Worm (Caenorhabditis elegans) whole organism, L2 larva: ENCODE data around the gene C28F5.1.

Experiments used
- C34F6.9 ChIP-seq: fragments of 150-350 bp; optimal IDR thresholded peaks from 2 replicates; lab custom pipeline; 2014; ENCODE audit warnings: missing biosample characterization, missing genetic modification characterization
- R02D3.7 ChIP-seq: fragments of 150-350 bp; optimal IDR thresholded peaks from 2 replicates; lab custom pipeline; 2014; ENCODE audit warnings: missing biosample characterization, missing genetic modification characterization
- Y55F3AM.14 ChIP-seq: fragments of 200-800 bp; sonication (Bioruptor generic); optimal IDR thresholded peaks from 2 replicates; lab custom pipeline; 2018; ENCODE audit warnings: mild to moderate bottlenecking, missing genetic modification characterization, missing compliant biosample characterization
- ZK546.5 ChIP-seq: sonication (generic microtip); optimal IDR thresholded peaks from 2 replicates; lab custom pipeline; 2017; ENCODE audit warnings: missing biosample characterization, missing genetic modification characterization
- alr-1 ChIP-seq: fragments of 150-350 bp; optimal IDR thresholded peaks from 2 replicates; lab custom pipeline; 2014; ENCODE audit warnings: missing biosample characterization, missing genetic modification characterization
- aly-2 ChIP-seq: fragments of 150-350 bp; optimal IDR thresholded peaks from 2 replicates; lab custom pipeline; 2014; ENCODE audit warnings: missing biosample characterization, missing genetic modification characterization
- ama-1 ChIP-seq: fragments of 150-350 bp; optimal IDR thresholded peaks from 2 replicates; lab custom pipeline; 2018; ENCODE audit warnings: inconsistent platforms
- blmp-1 ChIP-seq: sonication (generic microtip); optimal IDR thresholded peaks from 2 replicates; lab custom pipeline; 2017; ENCODE audit warnings: missing genetic modification characterization, mild to moderate bottlenecking, missing compliant biosample characterization, antibody characterized with exemption, moderate library complexity; ENCODE audit not compliant: insufficient read depth
- ceh-16 ChIP-seq: fragments of 150-350 bp; optimal IDR thresholded peaks from 2 replicates; lab custom pipeline; 2014; ENCODE audit warnings: missing biosample characterization, missing genetic modification characterization
- ceh-82 ChIP-seq: fragments of 150-350 bp; optimal IDR thresholded peaks from 2 replicates; lab custom pipeline; 2014; ENCODE audit warnings: missing biosample characterization, missing genetic modification characterization
- crh-2 ChIP-seq: sonication (generic microtip); optimal IDR thresholded peaks from 2 replicates; lab custom pipeline; 2017; ENCODE audit warnings: missing biosample characterization, missing genetic modification characterization
- dmd-4 ChIP-seq: sonication (generic microtip); optimal IDR thresholded peaks from 2 replicates; lab custom pipeline; 2017; ENCODE audit warnings: missing biosample characterization, missing genetic modification characterization
- egl-27 ChIP-seq: sonication (generic microtip); optimal IDR thresholded peaks from 3 replicates; lab custom pipeline; 2017; ENCODE audit warnings: missing biosample characterization, missing genetic modification reagents, missing genetic modification characterization
- elt-1 ChIP-seq: fragments of 150-350 bp; optimal IDR thresholded peaks from 2 replicates; lab custom pipeline; 2014; ENCODE audit warnings: missing biosample characterization, missing genetic modification characterization
- elt-3 ChIP-seq: sonication (generic microtip); optimal IDR thresholded peaks from 2 replicates; lab custom pipeline; 2017; ENCODE audit warnings: missing biosample characterization, missing genetic modification characterization
- fos-1 ChIP-seq: fragments of 150-350 bp; optimal IDR thresholded peaks from 2 replicates; lab custom pipeline; 2014; ENCODE audit warnings: missing biosample characterization, missing genetic modification characterization
- gmeb-1 ChIP-seq: fragments of 150-350 bp; optimal IDR thresholded peaks from 2 replicates; lab custom pipeline; 2014; ENCODE audit warnings: missing biosample characterization, missing genetic modification characterization
- lin-11 ChIP-seq: fragments of 150-350 bp; sonication (generic microtip); optimal IDR thresholded peaks from 2 replicates; lab custom pipeline; 2014; ENCODE audit warnings: missing biosample characterization, missing genetic modification characterization, inconsistent platforms, mixed read lengths
- lin-39 ChIP-seq: fragments of 150-350 bp; optimal IDR thresholded peaks from 2 replicates; lab custom pipeline; 2014; ENCODE audit warnings: missing biosample characterization, missing genetic modification reagents, missing genetic modification characterization
- lsy-2 ChIP-seq, 2 experiments: fragments of 150-350 bp in 1 of 2; sonication (generic microtip) in 1 of 2; optimal IDR thresholded peaks; 2 replicates each; lab custom pipeline; 2014 to 2017; ENCODE audit warnings: missing biosample characterization in 2 of 2, missing genetic modification characterization in 2 of 2
- mab-5 ChIP-seq: fragments of 150-350 bp; optimal IDR thresholded peaks from 2 replicates; lab custom pipeline; 2014; ENCODE audit warnings: missing biosample characterization, missing genetic modification characterization
- mbf-1 ChIP-seq: sonication (generic microtip); optimal IDR thresholded peaks from 2 replicates; lab custom pipeline; 2017; ENCODE audit warnings: missing biosample characterization, missing genetic modification characterization
- mdl-1 ChIP-seq, 2 experiments: fragments of 150-350 bp in 1 of 2; sonication (generic microtip) in 1 of 2; optimal IDR thresholded peaks; 2 replicates each; lab custom pipeline; 2017; ENCODE audit warnings: missing biosample characterization in 2 of 2, missing genetic modification characterization in 2 of 2
- nhr-10 ChIP-seq: sonication (generic microtip); optimal IDR thresholded peaks from 2 replicates; lab custom pipeline; 2017; ENCODE audit warnings: missing biosample characterization, missing genetic modification characterization
- nhr-11 ChIP-seq: fragments of 150-350 bp; optimal IDR thresholded peaks from 2 replicates; lab custom pipeline; 2014; ENCODE audit warnings: missing biosample characterization, missing genetic modification characterization
- nhr-129 ChIP-seq: fragments of 150-350 bp; optimal IDR thresholded peaks from 2 replicates; lab custom pipeline; 2014; ENCODE audit warnings: missing biosample characterization, missing genetic modification characterization
- nhr-21 ChIP-seq: fragments of 150-350 bp; optimal IDR thresholded peaks from 2 replicates; lab custom pipeline; 2014; ENCODE audit warnings: missing biosample characterization, missing genetic modification characterization
- nhr-23 ChIP-seq: fragments of 150-350 bp; optimal IDR thresholded peaks from 2 replicates; lab custom pipeline; 2014; ENCODE audit warnings: missing biosample characterization, missing genetic modification reagents, missing genetic modification characterization
- nhr-237 ChIP-seq: fragments of 150-350 bp; optimal IDR thresholded peaks from 2 replicates; lab custom pipeline; 2014; ENCODE audit warnings: missing biosample characterization, missing genetic modification characterization
- nhr-77 ChIP-seq: fragments of 150-350 bp; optimal IDR thresholded peaks from 2 replicates; lab custom pipeline; 2014; ENCODE audit warnings: missing biosample characterization, missing genetic modification characterization
- peb-1 ChIP-seq: fragments of 150-350 bp; optimal IDR thresholded peaks from 2 replicates; lab custom pipeline; 2014; ENCODE audit warnings: missing biosample characterization, missing genetic modification characterization
- sem-4 ChIP-seq: fragments of 150-350 bp; optimal IDR thresholded peaks from 2 replicates; lab custom pipeline; 2014; ENCODE audit warnings: missing biosample characterization, missing genetic modification reagents, missing genetic modification characterization
- skn-1 ChIP-seq: sonication (generic microtip); optimal IDR thresholded peaks from 2 replicates; lab custom pipeline; 2017; ENCODE audit warnings: missing biosample characterization, missing genetic modification characterization
- sma-3 ChIP-seq: sonication (generic microtip); optimal IDR thresholded peaks from 2 replicates; lab custom pipeline; 2016; ENCODE audit warnings: missing genetic modification reagents, missing genetic modification characterization, missing compliant biosample characterization
- sma-9 ChIP-seq, 2 experiments: fragments of 150-350 bp in 1 of 2; sonication (generic microtip) in 1 of 2; optimal IDR thresholded peaks; 2 replicates each; lab custom pipeline; 2014 to 2016; ENCODE audit warnings: missing genetic modification characterization in 2 of 2, mild to moderate bottlenecking in 1 of 2, missing biosample characterization in 1 of 2, missing compliant biosample characterization in 1 of 2, missing genetic modification reagents in 1 of 2, moderate library complexity in 1 of 2
- snpc-4 ChIP-seq: fragments of 150-350 bp; optimal IDR thresholded peaks from 2 replicates; lab custom pipeline; 2014; ENCODE audit warnings: missing biosample characterization, missing genetic modification characterization
- unc-39 ChIP-seq: fragments of 150-350 bp; optimal IDR thresholded peaks from 2 replicates; lab custom pipeline; 2014; ENCODE audit warnings: missing biosample characterization, missing genetic modification characterization
- unc-55 ChIP-seq: fragments of 150-350 bp; sonication (generic microtip); optimal IDR thresholded peaks from 3 replicates; lab custom pipeline; 2014; ENCODE audit warnings: missing biosample characterization, missing genetic modification reagents, missing genetic modification characterization
- unc-62 ChIP-seq: fragments of 150-350 bp; optimal IDR thresholded peaks from 2 replicates; lab custom pipeline; 2014; ENCODE audit warnings: missing biosample characterization, missing genetic modification reagents, missing genetic modification characterization
- zag-1 ChIP-seq: fragments of 150-350 bp; optimal IDR thresholded peaks from 2 replicates; lab custom pipeline; 2014; ENCODE audit warnings: missing biosample characterization, missing genetic modification characterization
- ztf-1 ChIP-seq: fragments of 200-800 bp; sonication (Bioruptor generic); conservative IDR thresholded peaks from 2 replicates; pipeline ENCODE4 v1.3.6; 2022; ENCODE audit warnings: missing genetic modification characterization, missing compliant biosample characterization
- ztf-11 ChIP-seq: sonication (generic microtip); optimal IDR thresholded peaks from 2 replicates; lab custom pipeline; 2017; ENCODE audit warnings: missing biosample characterization, missing genetic modification characterization
- ztf-4 ChIP-seq: fragments of 150-350 bp; optimal IDR thresholded peaks from 2 replicates; lab custom pipeline; 2014; ENCODE audit warnings: missing biosample characterization, missing genetic modification characterization

The C28F5.1 gene

DNA sequence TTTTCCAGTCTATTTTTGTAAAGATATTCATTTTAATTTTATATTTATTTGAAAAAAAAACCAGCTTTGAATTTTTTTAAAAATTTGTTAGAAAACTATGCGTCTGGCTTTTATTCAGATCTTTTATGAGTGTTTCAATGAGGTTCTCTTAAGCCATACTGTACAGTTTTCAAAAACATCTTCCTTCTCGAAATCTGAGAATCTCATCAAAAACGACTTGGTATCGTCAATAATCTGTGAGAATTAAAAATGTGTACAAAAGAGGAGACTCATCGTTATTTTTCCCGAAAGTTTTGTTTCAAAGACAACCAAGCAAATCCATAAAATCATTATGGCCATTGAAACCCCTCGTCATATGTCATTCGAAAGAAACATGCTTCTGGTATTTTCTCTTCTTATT lies 45.9 kb upstream of the C28F5.1 start, which contains the start of gene D1022.2:
Gene D1022.2, plus strand, starts transcription at position 301 of the 400 bp plus-strand sequence.
- TF ChIP-seq mab-5 (tag; lab: Kevin White, UChicago) (no peak), nhr-129 (tag; lab: Kevin White, UChicago) (no peak), ztf-4 (tag; lab: Kevin White, UChicago) (no peak), mdl-1 (tag; optimal IDR thresholded peaks at IDR 0.05; lab: Kevin White, UChicago) (no peak), nhr-23 (tag; lab: Kevin White, UChicago) (no peak), unc-62 (no peak), sem-4 (tag; lab: Kevin White, UChicago) (no peak), nhr-21 (tag; lab: Kevin White, UChicago) (no peak), sma-9 (GFP tag; optimal IDR thresholded peaks at IDR 0.05; lab: Kevin White, UChicago) (no peak), sma-9 (tag; optimal IDR thresholded peaks at IDR 0.05; lab: Kevin White, UChicago) (no peak), ama-1 (lab: Kevin White, UChicago) (no peak), nhr-10 (tag; lab: Kevin White, UChicago) (no peak), egl-27 (no peak), dmd-4 (tag; lab: Kevin White, UChicago) (no peak), skn-1 (tag; lab: Kevin White, UChicago) (no peak)

ce11 chrII:7465519-7465918 lies 39.6 kb upstream of the C28F5.1 start, which contains the start of gene sro-1:
TSS of gene sro-1 (minus strand) at chrII:7465619.
- TF ChIP-seq elt-3 (tag; lab: Kevin White, UChicago) (no peak), unc-55 (GFP tag; lab: Kevin White, UChicago) (peak; percentile 8)

DNA sequence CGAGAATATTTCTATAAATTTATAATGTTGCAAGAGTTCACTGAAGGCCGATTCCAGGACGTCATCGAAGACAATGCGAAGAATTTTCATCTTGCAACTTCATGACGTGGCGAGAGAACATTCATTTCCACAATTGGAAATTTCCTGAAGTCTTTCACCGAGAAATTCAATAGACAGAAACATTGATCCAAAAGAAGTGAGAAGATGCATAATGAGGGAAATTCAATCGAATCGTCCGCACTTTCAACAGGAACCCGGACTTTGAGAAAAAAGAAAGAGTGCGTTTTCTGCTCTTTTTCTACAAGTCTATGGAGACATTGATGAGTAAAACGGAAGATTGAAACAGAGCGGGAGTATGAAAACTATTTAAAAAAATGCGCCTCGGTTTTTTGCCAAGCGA lies 35.8 kb upstream of the C28F5.1 start:
- no peak for TF ChIP-seq C34F6.9 (tag; lab: Kevin White, UChicago)
- TF ChIP-seq sma-3: no peak
- TF ChIP-seq gmeb-1 (tag; lab: Kevin White, UChicago): no peak
- TF ChIP-seq elt-3 (tag; lab: Kevin White, UChicago): no peak
- no peak for TF ChIP-seq ztf-11 (tag; lab: Kevin White, UChicago)
- no peak for TF ChIP-seq Y55F3AM.14
- no peak for TF ChIP-seq ztf-1
- no peak for TF ChIP-seq mdl-1 (tag; optimal IDR thresholded peaks at IDR 0.05; lab: Kevin White, UChicago)
- no peak for TF ChIP-seq crh-2 (tag; lab: Kevin White, UChicago)
- no peak for TF ChIP-seq mbf-1 (tag; lab: Kevin White, UChicago)

ce11 chrII:7478487-7479234 lies 26.4 kb upstream of the C28F5.1 start, which contains the start of the genes aka-1 and ubc-6:
TSS of gene aka-1 (minus strand) at chrII:7478537.
TSS of gene ubc-6 (plus strand) at chrII:7479187.
- TF ChIP-seq alr-1 (tag; lab: Kevin White, UChicago): no peak
- peak; percentile 72 for TF ChIP-seq gmeb-1 (tag; lab: Kevin White, UChicago)
- peak in 1 of 2 experiments; percentile 52 for TF ChIP-seq mdl-1 (tag; optimal IDR thresholded peaks at IDR 0.05; lab: Kevin White, UChicago)
- no peak for TF ChIP-seq mbf-1 (tag; lab: Kevin White, UChicago)
- TF ChIP-seq egl-27: peak; percentile 52
- TF ChIP-seq ZK546.5: no peak
- no peak for TF ChIP-seq ama-1 (lab: Kevin White, UChicago)
- TF ChIP-seq nhr-129 (tag; lab: Kevin White, UChicago): peak; percentile 84
- no peak for TF ChIP-seq R02D3.7 (tag; lab: Kevin White, UChicago)
- TF ChIP-seq nhr-21 (tag; lab: Kevin White, UChicago): peak; percentile 79
- TF ChIP-seq ztf-11 (tag; lab: Kevin White, UChicago): no peak
- no peak for TF ChIP-seq skn-1 (tag; lab: Kevin White, UChicago)
- no peak for TF ChIP-seq peb-1 (tag; lab: Kevin White, UChicago)
- TF ChIP-seq ceh-82 (tag; lab: Kevin White, UChicago): no peak
- TF ChIP-seq zag-1 (tag; lab: Kevin White, UChicago): peak; percentile 37
- TF ChIP-seq aly-2 (tag; lab: Kevin White, UChicago): no peak
- peak; percentile 71 for TF ChIP-seq Y55F3AM.14
- peak; percentile 68 for TF ChIP-seq fos-1 (tag; lab: Kevin White, UChicago)
- TF ChIP-seq snpc-4 (tag; lab: Kevin White, UChicago): peak; percentile 33
- TF ChIP-seq ztf-4 (tag; lab: Kevin White, UChicago): peak; percentile 0
- no peak for TF ChIP-seq nhr-11 (tag; lab: Kevin White, UChicago)
- peak; percentile 55 for TF ChIP-seq mab-5 (tag; lab: Kevin White, UChicago)
- TF ChIP-seq ceh-16 (tag; lab: Kevin White, UChicago): no peak
- TF ChIP-seq lin-11: peak; percentile 89
- TF ChIP-seq lsy-2 (tag; optimal IDR thresholded peaks at IDR 0.05; lab: Kevin White, UChicago): peak; percentile 58 to 87
- peak; percentile 80 for TF ChIP-seq unc-55 (GFP tag; lab: Kevin White, UChicago)
- TF ChIP-seq unc-62: no peak
- TF ChIP-seq blmp-1 (tag; lab: Kevin White, UChicago): peak; percentile 47
- peak; percentile 95 for TF ChIP-seq sma-3
- TF ChIP-seq elt-1: no peak
- no peak for TF ChIP-seq unc-39 (tag; lab: Kevin White, UChicago)
- TF ChIP-seq elt-3 (tag; lab: Kevin White, UChicago): no peak
- no peak for TF ChIP-seq ztf-1
- TF ChIP-seq nhr-237 (tag; lab: Kevin White, UChicago): peak; percentile 41
- TF ChIP-seq crh-2 (tag; lab: Kevin White, UChicago): peak; percentile 77
- TF ChIP-seq nhr-77 (tag; lab: Kevin White, UChicago): peak; percentile 28
- no peak for TF ChIP-seq lin-39 (tag; lab: Kevin White, UChicago)
- TF ChIP-seq dmd-4 (tag; lab: Kevin White, UChicago): no peak
